Worm (Caenorhabditis elegans) whole organism, early embryonic: ENCODE data around the gene srbc-17.

ENCODE experiments used
- F13C5.2 ChIP-seq: sonication (generic microtip); optimal IDR thresholded peaks from 2 replicates; lab custom pipeline; 2017; ENCODE audit warnings: mild to moderate bottlenecking, missing genetic modification characterization, inconsistent platforms, missing compliant biosample characterization
- ama-1 ChIP-seq: fragments of 150-350 bp; optimal IDR thresholded peaks from 2 replicates; lab custom pipeline; 2014
- ceh-13 ChIP-seq: fragments of 200-800 bp; sonication (Bioruptor generic); optimal IDR thresholded peaks from 2 replicates; lab custom pipeline; 2018; ENCODE audit warnings: mild to moderate bottlenecking, missing genetic modification characterization, missing compliant biosample characterization
- ceh-36 ChIP-seq: sonication (generic microtip); optimal IDR thresholded peaks from 2 replicates; lab custom pipeline; 2016; ENCODE audit warnings: missing genetic modification characterization, inconsistent platforms, missing compliant biosample characterization
- flt-1 ChIP-seq: fragments of 200-800 bp; sonication (Bioruptor generic); IDR thresholded peaks from 2 replicates; pipeline ENCODE4 v1.3.6; 2022; ENCODE audit warnings: missing genetic modification characterization, missing compliant biosample characterization
- hmg-4 ChIP-seq: fragments of 200-800 bp; sonication (Bioruptor generic); optimal IDR thresholded peaks from 2 replicates; lab custom pipeline; 2018; ENCODE audit warnings: mild to moderate bottlenecking, missing genetic modification characterization, missing compliant biosample characterization
- hnd-1 ChIP-seq: sonication (generic microtip); optimal IDR thresholded peaks from 2 replicates; lab custom pipeline; 2016; ENCODE audit warnings: missing genetic modification characterization, missing compliant biosample characterization
- scrt-1 ChIP-seq: fragments of 200-800 bp; sonication (Bioruptor generic); IDR thresholded peaks from 2 replicates; pipeline ENCODE4 v1.3.6; 2022; ENCODE audit warnings: missing genetic modification characterization, missing compliant biosample characterization
- sea-1 ChIP-seq: fragments of 200-800 bp; sonication (Bioruptor generic); conservative IDR thresholded peaks from 2 replicates; pipeline ENCODE4 v1.3.6; 2022; ENCODE audit warnings: missing genetic modification characterization, missing compliant biosample characterization
- tbx-11 ChIP-seq: fragments of 200-800 bp; sonication (Bioruptor generic); IDR thresholded peaks from 2 replicates; pipeline ENCODE4 v1.3.6; 2022; ENCODE audit warnings: missing genetic modification characterization, missing compliant biosample characterization
- tbx-37 ChIP-seq: fragments of 200-800 bp; sonication (Bioruptor generic); conservative IDR thresholded peaks from 2 replicates; pipeline ENCODE4 v1.3.6; 2022; ENCODE audit warnings: missing genetic modification reagents, missing genetic modification characterization, missing compliant biosample characterization
- tra-4 ChIP-seq: sonication (generic microtip); optimal IDR thresholded peaks from 2 replicates; lab custom pipeline; 2017; ENCODE audit warnings: missing genetic modification characterization, missing compliant biosample characterization

srbc-17 gene

DNA sequence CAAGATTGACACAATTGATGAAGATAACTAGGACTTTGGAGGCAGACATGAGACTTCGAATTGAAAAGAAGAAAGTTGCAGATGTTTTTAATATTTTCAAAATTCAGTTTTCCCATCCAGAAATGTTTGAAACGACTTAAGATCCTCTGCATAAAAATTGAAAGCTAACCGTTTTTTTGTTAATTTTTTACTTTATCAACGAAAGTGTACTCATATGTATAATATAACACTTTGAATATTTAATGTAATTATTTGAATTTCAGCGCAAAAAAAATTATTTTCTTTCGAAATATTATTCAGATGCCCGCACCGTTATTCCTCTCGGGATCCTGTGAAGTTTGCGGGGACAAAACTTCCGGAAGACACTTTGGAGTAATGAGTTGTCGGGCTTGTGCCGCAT lies 49.4 kb downstream of the srbc-17 start, which contains the start of gene nhr-18:
nhr-18 (plus strand) TSS at position 301 of the 400 bp plus-strand sequence.
- TF ChIP-seq ceh-36 (no peak), tbx-37 (GFP tag; lab: Robert Waterston, UW) (no peak), tbx-11 (GFP tag; lab: Robert Waterston, UW) (no peak), flt-1 (GFP tag; lab: Robert Waterston, UW) (no peak), sea-1 (no peak), F13C5.2 (no peak), hmg-4 (no peak), ceh-13 (GFP tag; lab: Kevin White, UChicago) (no peak), scrt-1 (no peak), tra-4 (no peak), hnd-1 (tag; lab: Kevin White, UChicago) (no peak), ama-1 (lab: Kevin White, UChicago) (no peak)
